Worm (Caenorhabditis elegans): Measurements from ENCODE around the gene T05C12.8.

Gene T05C12.8

ce11 chrII:8214367-8214766 is 24.0 kb upstream of the T05C12.8 start, which contains the start of gene M110.10:
Gene M110.10 (minus strand): TSS chrII:8214467.
- TF ChIP-seq ceh-19 (GFP tag; optimal IDR thresholded peaks at IDR 0.05) (no peak), zip-5 (tag; optimal IDR thresholded peaks at IDR 0.05) (no peak), ceh-45 (GFP tag; IDR thresholded peaks at IDR 0.05) (no peak), fkh-10 (GFP tag; optimal IDR thresholded peaks at IDR 0.05) (no peak)

ce11 chrII:8212680-8213079 is 22.3 kb upstream of the T05C12.8 start, which contains the start of gene twk-3:
Gene twk-3 (minus strand): TSS chrII:8212780.
- TF ChIP-seq ref-2 (tag; optimal IDR thresholded peaks at IDR 0.05) (no peak), nhr-11 (tag; optimal IDR thresholded peaks at IDR 0.05) (no peak)

- TF ChIP-seq pat-9 (tag; optimal IDR thresholded peaks at IDR 0.05) (no peak), ceh-22 (tag; optimal IDR thresholded peaks at IDR 0.05) (no peak), fax-1 (tag; optimal IDR thresholded peaks at IDR 0.05) (no peak), ceh-18 (tag; optimal IDR thresholded peaks at IDR 0.05) (no peak), fkh-6 (tag; optimal IDR thresholded peaks at IDR 0.05) (no peak), sox-4 (tag; optimal IDR thresholded peaks at IDR 0.05) (no peak), rnt-1 (tag; optimal IDR thresholded peaks at IDR 0.05) (no peak), T23F11.4 (GFP tag; optimal IDR thresholded peaks at IDR 0.05) (no peak), elt-2 (tag; optimal IDR thresholded peaks at IDR 0.05) (no peak), hlh-13 (GFP tag; optimal IDR thresholded peaks at IDR 0.05) (no peak), odd-2 (tag; optimal IDR thresholded peaks at IDR 0.05) (no peak), syd-9 (tag; optimal IDR thresholded peaks at IDR 0.05) (no peak), ceh-2 (tag; optimal IDR thresholded peaks at IDR 0.05) (no peak), nhr-11 (tag; optimal IDR thresholded peaks at IDR 0.05) (no peak), Y22D7AL.16 (tag; optimal IDR thresholded peaks at IDR 0.05) (no peak), tbx-7 (tag; optimal IDR thresholded peaks at IDR 0.05) (no peak), lin-11 (tag; optimal IDR thresholded peaks at IDR 0.05) (no peak), K09A11.1 (tag; optimal IDR thresholded peaks at IDR 0.05; ENCODE audit: insufficient read depth) (no peak)
These were observed 19.1 kb upstream of the T05C12.8 start, which contains the start of gene M110.8 for ce11 chrII:8209476-8209875. Gene M110.8 (minus strand): TSS chrII:8209576.

- TF ChIP-seq C08G9.2 (tag; optimal IDR thresholded peaks at IDR 0.05) (no peak), ceh-45 (GFP tag; IDR thresholded peaks at IDR 0.05) (no peak), che-1 (tag; optimal IDR thresholded peaks at IDR 0.05) (no peak), elt-4 (tag; optimal IDR thresholded peaks at IDR 0.05) (no peak), unc-42 (tag; optimal IDR thresholded peaks at IDR 0.05) (no peak), pha-2 (tag; optimal IDR thresholded peaks at IDR 0.05) (no peak)
These were observed 15.3 kb upstream of the T05C12.8 start for ce11 chrII:8205612-8206011.

ce11 chrII:8204039-8204438 is 13.7 kb upstream of the T05C12.8 start, which contains the start of gene col-76:
Gene col-76 (plus strand): TSS chrII:8204339.
- TF ChIP-seq fkh-6 (tag; optimal IDR thresholded peaks at IDR 0.05) (no peak), elt-4 (tag; optimal IDR thresholded peaks at IDR 0.05) (no peak), ztf-16 (tag; optimal IDR thresholded peaks at IDR 0.05) (no peak), ceh-2 (tag; optimal IDR thresholded peaks at IDR 0.05) (no peak), ceh-22 (tag; optimal IDR thresholded peaks at IDR 0.05) (no peak), dmd-4 (tag; optimal IDR thresholded peaks at IDR 0.05; ENCODE audit: borderline replicate concordance) (no peak), zip-5 (tag; optimal IDR thresholded peaks at IDR 0.05) (no peak), ref-2 (tag; optimal IDR thresholded peaks at IDR 0.05) (no peak), sdc-2 (tag; optimal IDR thresholded peaks at IDR 0.05) (no peak), lin-11 (tag; optimal IDR thresholded peaks at IDR 0.05) (no peak), pros-1 (tag; optimal IDR thresholded peaks at IDR 0.05) (no peak), rnt-1 (tag; optimal IDR thresholded peaks at IDR 0.05) (no peak), unc-55 (GFP tag; optimal IDR thresholded peaks at IDR 0.05) (no peak), tbx-2 (tag; optimal IDR thresholded peaks at IDR 0.05) (no peak)
